Worm (Caenorhabditis elegans): ENCODE data around the gene epg-9.

- TF ChIP-seq lin-13 (GFP tag; optimal IDR thresholded peaks at IDR 0.05), result no peak
- TF ChIP-seq dmd-8 (GFP tag; IDR thresholded peaks at IDR 0.05), result no peak
Measured at ce11 chrIV:2613011-2613503, 12.1 kb downstream of the epg-9 start, which contains the start of gene Y69A2AR.28.
